Fruit fly (Drosophila melanogaster): ENCODE measurements around the gene Dys.

Gene Dys

DNA sequence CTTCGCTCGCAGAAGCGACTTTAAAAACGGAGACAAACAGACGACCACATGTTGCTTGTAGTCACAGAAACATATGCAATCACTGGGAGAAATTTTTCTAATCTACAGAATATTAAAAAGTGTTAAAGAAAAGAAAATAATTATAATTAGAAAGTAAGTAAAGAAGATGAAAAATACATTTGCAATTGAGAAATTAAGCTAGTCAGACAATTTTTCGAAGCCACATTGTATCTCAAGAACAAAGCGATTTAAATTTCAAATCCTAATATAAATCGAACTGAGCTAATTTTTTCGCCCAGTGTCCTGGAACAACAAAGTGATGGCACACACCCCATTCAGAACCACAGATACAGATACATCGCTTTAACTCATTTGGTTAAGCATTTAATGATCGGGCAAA lies 4.4 kb downstream of the Dys start (continued):
- no peak for TF ChIP-seq CG11294 (GFP tag; IDR thresholded peaks at IDR 0.05)
- TF ChIP-seq Sox15 (GFP tag; optimal IDR thresholded peaks at IDR 0.05) = peak; percentile 18
- peak; percentile 66 for TF ChIP-seq CG32006 (GFP tag; optimal IDR thresholded peaks at IDR 0.05)
- TF ChIP-seq CG6792 (GFP tag; optimal IDR thresholded peaks at IDR 0.05) = peak; percentile 55
- TF ChIP-seq acj6 (GFP tag; optimal IDR thresholded peaks at IDR 0.05) = peak; percentile 64
- TF ChIP-seq CG10669 (GFP tag; optimal IDR thresholded peaks at IDR 0.05) = peak; percentile 56
- peak; percentile 50 for TF ChIP-seq CG6276 (GFP tag; optimal IDR thresholded peaks at IDR 0.05)
- peak; percentile 38 for TF ChIP-seq cyc (GFP tag; optimal IDR thresholded peaks at IDR 0.05)
- peak; percentile 18 for TF ChIP-seq CG7368 (GFP tag; optimal IDR thresholded peaks at IDR 0.05)
- TF ChIP-seq esn (GFP tag; optimal IDR thresholded peaks at IDR 0.05) = peak; percentile 67
- peak; percentile 54; the same call in 1 of the 3 replicates for TF ChIP-seq CG6163 (GFP tag; IDR thresholded peaks at IDR 0.05)
- peak; percentile 56 for TF ChIP-seq CG34406 (GFP tag; optimal IDR thresholded peaks at IDR 0.05)
- TF ChIP-seq Hr39 (GFP tag; optimal IDR thresholded peaks at IDR 0.05) = peak; percentile 47
- TF ChIP-seq Hr4 (GFP tag; optimal IDR thresholded peaks at IDR 0.05) = peak; percentile 56

DNA sequence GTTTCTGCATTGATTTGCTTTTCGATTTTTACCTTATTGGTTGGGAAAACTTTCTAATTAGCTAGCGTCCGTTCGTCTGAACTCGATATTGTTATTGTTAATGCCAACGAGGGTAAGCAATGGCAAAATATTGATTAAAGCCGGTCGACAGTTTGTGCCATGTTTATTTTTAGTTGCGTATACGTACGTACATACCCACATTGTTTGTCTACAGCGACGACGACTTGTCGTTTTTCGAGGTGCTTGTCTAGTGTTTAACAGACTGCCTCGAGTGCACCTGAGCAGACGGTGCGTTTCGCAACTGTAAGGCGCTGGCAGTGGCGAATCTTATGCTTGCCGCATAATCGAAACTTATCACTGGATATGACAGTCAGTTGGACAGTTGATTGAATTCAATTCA lies 6.6 kb downstream of the Dys start:
- TF ChIP-seq CG6163 (GFP tag; IDR thresholded peaks at IDR 0.05) (0 out of 3 replicates have a peak, but pooled peaks have one; percentile 30), CG8319 (GFP tag; optimal IDR thresholded peaks at IDR 0.05) (no peak), Hr38 (GFP tag; optimal IDR thresholded peaks at IDR 0.05) (no peak), spab (GFP tag; optimal IDR thresholded peaks at IDR 0.05) (no peak), CG8632 (GFP tag; optimal IDR thresholded peaks at IDR 0.05) (no peak), fkh (GFP tag; optimal IDR thresholded peaks at IDR 0.05) (peak; percentile 23), Blimp-1 (GFP tag; optimal IDR thresholded peaks at IDR 0.05) (no peak), achi (GFP tag; optimal IDR thresholded peaks at IDR 0.05) (no peak), CG6808 (GFP tag; optimal IDR thresholded peaks at IDR 0.05) (no peak), CG7368 (GFP tag; optimal IDR thresholded peaks at IDR 0.05) (peak; percentile 2), Eip93F (GFP tag; optimal IDR thresholded peaks at IDR 0.05) (no peak), CG32006 (GFP tag; optimal IDR thresholded peaks at IDR 0.05) (peak; percentile 34), vri (GFP tag; optimal IDR thresholded peaks at IDR 0.05) (no peak), CG8119 (GFP tag; IDR thresholded peaks at IDR 0.05) (peak; percentile 44; the same call in 2 of the 3 replicates), CG1621 (tag; optimal IDR thresholded peaks at IDR 0.05) (no peak), Met (GFP tag; optimal IDR thresholded peaks at IDR 0.05) (no peak), CG34406 (GFP tag; optimal IDR thresholded peaks at IDR 0.05) (no peak), Gug (GFP tag; IDR thresholded peaks at IDR 0.05) (no peak), acj6 (GFP tag; optimal IDR thresholded peaks at IDR 0.05) (no peak), CG11902 (GFP tag; optimal IDR thresholded peaks at IDR 0.05) (no peak), dac (GFP tag; optimal IDR thresholded peaks at IDR 0.05) (no peak), Sox14 (GFP tag; optimal IDR thresholded peaks at IDR 0.05) (no peak), CG10631 (GFP tag; optimal IDR thresholded peaks at IDR 0.05) (no peak), eg (GFP tag; IDR thresholded peaks at IDR 0.05) (peak; percentile 47; the same call in 2 of the 3 replicates), topi (GFP tag; optimal IDR thresholded peaks at IDR 0.05) (no peak), CG3032 (tag; optimal IDR thresholded peaks at IDR 0.05) (no peak), Hr4 (GFP tag; optimal IDR thresholded peaks at IDR 0.05) (peak; percentile 19), fd59A (GFP tag; optimal IDR thresholded peaks at IDR 0.05) (no peak), Lpt (GFP tag; optimal IDR thresholded peaks at IDR 0.05) (no peak)

DNA sequence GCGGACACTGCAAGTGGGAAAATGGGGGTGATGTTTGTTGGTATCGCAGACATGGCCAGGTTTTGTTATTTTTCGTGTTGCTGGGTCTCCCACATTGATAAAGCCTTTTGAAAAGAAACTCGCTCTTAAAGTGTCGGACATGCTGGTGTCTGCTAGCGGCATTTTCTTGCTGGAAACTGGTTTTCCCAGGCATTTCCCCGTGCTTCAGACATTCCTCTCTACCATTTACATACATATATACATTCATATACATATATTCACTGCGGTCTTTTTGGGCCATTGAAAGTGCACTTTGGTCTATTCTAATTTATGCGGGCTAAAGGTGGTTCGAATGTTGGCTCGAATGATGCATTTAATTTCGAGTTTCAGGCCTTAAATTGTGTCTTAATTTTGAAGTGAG lies 9.7 kb downstream of the Dys start:
- TF ChIP-seq Eip78C (GFP tag) (peak; percentile 3), Eip93F (GFP tag; optimal IDR thresholded peaks at IDR 0.05) (no peak)

DNA sequence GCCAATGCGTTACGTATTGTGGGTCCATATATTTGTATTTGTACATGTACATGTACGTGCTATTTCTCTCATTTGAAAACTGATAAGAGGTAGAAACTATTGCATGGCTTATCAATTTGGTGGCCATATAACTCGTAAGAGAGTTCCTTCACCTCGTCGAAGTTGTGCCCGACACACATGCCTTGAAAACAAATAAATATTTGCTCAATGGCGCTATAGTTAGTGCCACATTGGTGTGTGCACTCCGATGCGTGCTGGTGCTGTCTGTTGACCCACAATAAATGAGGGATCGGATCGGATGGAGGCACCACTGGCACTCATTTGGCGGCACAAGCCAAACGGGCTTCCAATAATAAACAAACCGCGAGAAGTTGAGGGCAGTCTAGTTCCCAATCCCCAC lies 11.3 kb downstream of the Dys start:
- TF ChIP-seq fd59A (GFP tag; optimal IDR thresholded peaks at IDR 0.05) (no peak), Eip78C (GFP tag) (peak; percentile 25), CG8119 (GFP tag; IDR thresholded peaks at IDR 0.05) (no peak), Eip93F (GFP tag; optimal IDR thresholded peaks at IDR 0.05) (no peak), eg (GFP tag; IDR thresholded peaks at IDR 0.05) (0 out of 3 replicates have a peak, but pooled peaks have one; percentile 33), fd85E (GFP tag; optimal IDR thresholded peaks at IDR 0.05) (no peak), fkh (GFP tag; optimal IDR thresholded peaks at IDR 0.05) (peak; percentile 95)
